Fruit fly (Drosophila melanogaster) whole organism, prepupa: Measurements from ENCODE around the gene CG14107.

Experiments used
- Blimp-1 ChIP-seq: fragments of 200-800 bp; sonication (Bioruptor generic); optimal IDR thresholded peaks from 3 replicates; lab custom pipeline; 2017; ENCODE audit warnings: missing biosample characterization, missing genetic modification characterization, mild to moderate bottlenecking, moderate library complexity, missing genetic modification reagents
- CG10631 ChIP-seq: fragments of 200-800 bp; sonication (Bioruptor generic); optimal IDR thresholded peaks from 2 replicates; lab custom pipeline; 2016; ENCODE audit warnings: missing biosample characterization, missing genetic modification characterization
- CG11902 ChIP-seq: fragments of 200-800 bp; sonication (Bioruptor generic); optimal IDR thresholded peaks from 3 replicates; lab custom pipeline; 2016; ENCODE audit warnings: missing biosample characterization, missing genetic modification characterization
- CG1621 ChIP-seq: fragments of 200-800 bp; sonication (Bioruptor generic); optimal IDR thresholded peaks from 3 replicates; lab custom pipeline; 2018; ENCODE audit warnings: missing biosample characterization, mild to moderate bottlenecking, missing genetic modification characterization
- CG16779 ChIP-seq: fragments of 200-800 bp; sonication (Bioruptor generic); optimal IDR thresholded peaks from 3 replicates; lab custom pipeline; 2017; ENCODE audit warnings: missing biosample characterization, mild to moderate bottlenecking, missing genetic modification characterization
- CG3032 ChIP-seq: fragments of 200-800 bp; optimal IDR thresholded peaks from 2 replicates; lab custom pipeline; 2019; ENCODE audit warnings: missing biosample characterization, mild to moderate bottlenecking, missing genetic modification characterization, moderate library complexity
- CG32006 ChIP-seq: fragments of 200-800 bp; sonication (Bioruptor generic); optimal IDR thresholded peaks from 3 replicates; lab custom pipeline; 2017; ENCODE audit warnings: missing biosample characterization, mild to moderate bottlenecking, missing genetic modification characterization
- CG3919 ChIP-seq: fragments of 200-800 bp; sonication (Bioruptor generic); optimal IDR thresholded peaks from 3 replicates; lab custom pipeline; 2016; ENCODE audit warnings: missing biosample characterization, missing genetic modification characterization
- CG4318 ChIP-seq: fragments of 200-800 bp; sonication (Bioruptor generic); optimal IDR thresholded peaks from 3 replicates; lab custom pipeline; 2017; ENCODE audit warnings: missing biosample characterization, mild to moderate bottlenecking, missing genetic modification characterization
- CG6276 ChIP-seq: fragments of 200-800 bp; sonication (Bioruptor generic); optimal IDR thresholded peaks from 2 replicates; lab custom pipeline; 2017; ENCODE audit warnings: missing biosample characterization, mild to moderate bottlenecking, missing genetic modification characterization
- CG6792 ChIP-seq: fragments of 200-800 bp; sonication (Bioruptor generic); optimal IDR thresholded peaks from 3 replicates; lab custom pipeline; 2016; ENCODE audit warnings: missing biosample characterization, missing genetic modification characterization
- CG6854 ChIP-seq: fragments of 200-800 bp; sonication (Bioruptor generic); optimal IDR thresholded peaks from 2 replicates; lab custom pipeline; 2017; ENCODE audit warnings: missing biosample characterization, mild to moderate bottlenecking, missing genetic modification characterization
- CG7368 ChIP-seq: fragments of 200-800 bp; sonication (Bioruptor generic); optimal IDR thresholded peaks from 3 replicates; lab custom pipeline; 2016; ENCODE audit warnings: missing biosample characterization, missing genetic modification characterization
- CG8632 ChIP-seq: fragments of 200-800 bp; sonication (Bioruptor generic); optimal IDR thresholded peaks from 3 replicates; lab custom pipeline; 2016; ENCODE audit warnings: missing biosample characterization, missing genetic modification characterization
- Eip75B ChIP-seq: fragments of 200-800 bp; sonication (Bioruptor generic); optimal IDR thresholded peaks from 3 replicates; lab custom pipeline; 2016; ENCODE audit warnings: missing biosample characterization, missing genetic modification characterization
- Eip78C ChIP-seq: fragments of 200-800 bp; sonication (Bioruptor generic); peaks from one replicate; lab custom pipeline; 2016; ENCODE audit warnings: missing biosample characterization, missing genetic modification characterization
- Eip93F ChIP-seq: fragments of 200-800 bp; sonication (Bioruptor generic); optimal IDR thresholded peaks from 2 replicates; lab custom pipeline; 2016; ENCODE audit warnings: missing biosample characterization, mild to moderate bottlenecking, missing genetic modification characterization
- Ets21C ChIP-seq: fragments of 200-800 bp; sonication (Bioruptor generic); optimal IDR thresholded peaks from 3 replicates; lab custom pipeline; 2016; ENCODE audit warnings: missing biosample characterization, missing genetic modification characterization
- Gug ChIP-seq: fragments of 200-800 bp; sonication (Bioruptor generic); IDR thresholded peaks from 2 replicates; pipeline ENCODE4 v1.3.6; 2022; ENCODE audit warnings: missing biosample characterization, missing genetic modification characterization
- Lpt ChIP-seq: fragments of 200-800 bp; sonication (Bioruptor generic); optimal IDR thresholded peaks from 3 replicates; lab custom pipeline; 2016; ENCODE audit warnings: missing biosample characterization, missing genetic modification characterization
- Sox102F ChIP-seq: fragments of 200-800 bp; sonication (Bioruptor generic); optimal IDR thresholded peaks from 2 replicates; lab custom pipeline; 2016; ENCODE audit warnings: missing biosample characterization, mild to moderate bottlenecking, missing genetic modification characterization
- Sox14 ChIP-seq: fragments of 200-800 bp; sonication (Bioruptor generic); optimal IDR thresholded peaks from 3 replicates; lab custom pipeline; 2016; ENCODE audit warnings: missing biosample characterization, missing genetic modification characterization
- achi ChIP-seq: fragments of 200-800 bp; sonication (Bioruptor generic); optimal IDR thresholded peaks from 3 replicates; lab custom pipeline; 2016; ENCODE audit warnings: missing biosample characterization, missing genetic modification characterization
- acj6 ChIP-seq: fragments of 200-800 bp; sonication (Bioruptor generic); optimal IDR thresholded peaks from 3 replicates; lab custom pipeline; 2016; ENCODE audit warnings: missing biosample characterization, missing genetic modification characterization
- eg ChIP-seq: fragments of 200-800 bp; sonication (Bioruptor generic); IDR thresholded peaks from 3 replicates; pipeline ENCODE4 v1.3.6; 2022; ENCODE audit warnings: missing biosample characterization, missing genetic modification characterization
- esn ChIP-seq: fragments of 200-800 bp; sonication (Bioruptor generic); optimal IDR thresholded peaks from 2 replicates; lab custom pipeline; 2016; ENCODE audit warnings: missing biosample characterization, mild to moderate bottlenecking, missing genetic modification characterization, moderate library complexity
- fd59A ChIP-seq: fragments of 200-800 bp; sonication (Bioruptor generic); optimal IDR thresholded peaks from 2 replicates; lab custom pipeline; 2017; ENCODE audit warnings: missing biosample characterization, mild to moderate bottlenecking, missing genetic modification characterization, missing genetic modification reagents
- lz ChIP-seq: fragments of 200-800 bp; sonication (Bioruptor generic); optimal IDR thresholded peaks from 3 replicates; lab custom pipeline; 2016; ENCODE audit warnings: missing biosample characterization, missing genetic modification characterization
- salr ChIP-seq, 2 experiments: fragments of 200-800 bp; sonication (Bioruptor generic); optimal IDR thresholded peaks; 3 replicates each; lab custom pipeline; 2016 to 2018; ENCODE audit warnings: missing biosample characterization in 2 of 2, missing genetic modification characterization in 2 of 2, mild to moderate bottlenecking in 1 of 2
- spab ChIP-seq: fragments of 200-800 bp; sonication (Bioruptor generic); optimal IDR thresholded peaks from 2 replicates; lab custom pipeline; 2017; ENCODE audit warnings: missing biosample characterization, mild to moderate bottlenecking, missing genetic modification characterization, missing genetic modification reagents
- svp ChIP-seq: fragments of 200-800 bp; sonication (Bioruptor generic); peaks from one replicate; lab custom pipeline; 2016; ENCODE audit warnings: missing biosample characterization, missing genetic modification characterization
- topi ChIP-seq: fragments of 200-800 bp; sonication (Bioruptor generic); optimal IDR thresholded peaks from 3 replicates; lab custom pipeline; 2016; ENCODE audit warnings: missing biosample characterization, missing genetic modification characterization

Gene CG14107

dm6 chr3L:13381160-13381559 lies at the start of gene CG14107:
TSS of gene CG14107 (minus strand) at chr3L:13381346.
- TF ChIP-seq salr (GFP tag; optimal IDR thresholded peaks at IDR 0.05; lab: Kevin White, UChicago): no peak
- TF ChIP-seq CG8632 (GFP tag; lab: Kevin White, UChicago): no peak
- peak; percentile 89 for TF ChIP-seq Blimp-1 (GFP tag; lab: Kevin White, UChicago)
- TF ChIP-seq CG32006 (GFP tag; lab: Kevin White, UChicago): peak; percentile 11
- TF ChIP-seq CG6854 (GFP tag; lab: Kevin White, UChicago): peak; percentile 35
- peak; percentile 60 for TF ChIP-seq svp
- TF ChIP-seq, all 60 proteins: peak for 4

dm6 chr3L:13430171-13430570 lies 49.0 kb upstream of the CG14107 start:
- TF ChIP-seq CG32006 (GFP tag; lab: Kevin White, UChicago) (no peak), Gug (GFP tag; lab: Robert Waterston, UW) (no peak), CG7368 (GFP tag; lab: Kevin White, UChicago) (no peak), achi (no peak), CG6276 (GFP tag; lab: Kevin White, UChicago) (no peak), svp (no peak), CG11902 (GFP tag; lab: Kevin White, UChicago) (no peak), Blimp-1 (GFP tag; lab: Kevin White, UChicago) (no peak), fd59A (GFP tag; lab: Kevin White, UChicago) (no peak)

dm6 chr3L:13426573-13426972 lies 45.4 kb upstream of the CG14107 start, which contains the start of gene CG14105:
TSS of gene CG14105 (minus strand) at chr3L:13426673.
- TF ChIP-seq topi (GFP tag; lab: Kevin White, UChicago): no peak
- no peak for TF ChIP-seq acj6 (GFP tag; lab: Kevin White, UChicago)
- no peak for TF ChIP-seq eg (GFP tag; lab: Robert Waterston, UW)
- TF ChIP-seq esn (GFP tag; lab: Kevin White, UChicago): no peak
- no peak for TF ChIP-seq Sox14 (GFP tag; lab: Kevin White, UChicago)
- TF ChIP-seq Eip75B: no peak

dm6 chr3L:13425571-13425970 lies 44.4 kb upstream of the CG14107 start, which contains the start of gene CG14106:
TSS of gene CG14106 (minus strand) at chr3L:13425671.
- TF ChIP-seq Eip75B: no peak

dm6 chr3L:13424068-13424467 lies 42.9 kb upstream of the CG14107 start, which contains the start of gene CG33263:
TSS of gene CG33263 (minus strand) at chr3L:13424168.
- TF ChIP-seq Gug (GFP tag; lab: Robert Waterston, UW) (no peak), CG1621 (tag; lab: Kevin White, UChicago) (no peak), acj6 (GFP tag; lab: Kevin White, UChicago) (no peak), CG4318 (GFP tag; lab: Kevin White, UChicago) (no peak), salr (GFP tag; optimal IDR thresholded peaks at IDR 0.05; lab: Kevin White, UChicago) (no peak), Sox102F (GFP tag; lab: Kevin White, UChicago) (no peak), spab (GFP tag; lab: Kevin White, UChicago) (no peak), fd59A (GFP tag; lab: Kevin White, UChicago) (no peak), Lpt (GFP tag; lab: Kevin White, UChicago) (no peak), CG6792 (GFP tag; lab: Kevin White, UChicago) (no peak), Eip78C (GFP tag; lab: Kevin White, UChicago) (no peak), CG3032 (tag; lab: Kevin White, UChicago) (no peak), CG8632 (GFP tag; lab: Kevin White, UChicago) (no peak), topi (GFP tag; lab: Kevin White, UChicago) (no peak), CG3919 (no peak)
- TF ChIP-seq, all 60 proteins: peak for 0

dm6 chr3L:13422286-13422787 lies 41.2 kb upstream of the CG14107 start, which contains the start of gene CG32121:
TSS of gene CG32121 (minus strand) at chr3L:13422336.
- TF ChIP-seq CG3919: no peak
- TF ChIP-seq lz: no peak
- no peak for TF ChIP-seq CG16779 (tag; lab: Kevin White, UChicago)
- no peak for TF ChIP-seq CG32006 (GFP tag; lab: Kevin White, UChicago)
- TF ChIP-seq Eip75B: no peak
- TF ChIP-seq Eip93F (GFP tag; lab: Kevin White, UChicago): no peak
- no peak for TF ChIP-seq topi (GFP tag; lab: Kevin White, UChicago)
- no peak for TF ChIP-seq achi
- no peak for TF ChIP-seq CG6276 (GFP tag; lab: Kevin White, UChicago)
- TF ChIP-seq Ets21C (GFP tag; lab: Kevin White, UChicago): no peak
- no peak for TF ChIP-seq CG10631 (GFP tag; lab: Kevin White, UChicago)
- TF ChIP-seq, all 60 proteins: peak for 0
